Fruit fly (Drosophila melanogaster) whole organism, embryonic: ENCODE results near the gene flr.

Experiments used
- CG10147 ChIP-seq: fragments of 200-800 bp; sonication (Bioruptor generic); optimal IDR thresholded peaks from 2 replicates; lab custom pipeline; 2019; ENCODE audit warnings: missing biosample characterization, mild to moderate bottlenecking, missing genetic modification characterization, moderate library complexity
- CG1024 ChIP-seq: fragments of 200-800 bp; sonication (Bioruptor generic); IDR thresholded peaks from 2 replicates; pipeline ENCODE4 v1.3.6; 2022; ENCODE audit warnings: missing biosample characterization, missing genetic modification characterization
- CG10462 ChIP-seq: fragments of 200-800 bp; sonication (Bioruptor generic); optimal IDR thresholded peaks from 2 replicates; lab custom pipeline; 2016; ENCODE audit warnings: missing biosample characterization, missing genetic modification characterization
- CG11398 ChIP-seq: fragments of 200-800 bp; sonication (Bioruptor generic); optimal IDR thresholded peaks from 2 replicates; lab custom pipeline; 2016; ENCODE audit warnings: missing biosample characterization, missing genetic modification characterization
- CG11456 ChIP-seq: fragments of 200-800 bp; sonication (Bioruptor generic); IDR thresholded peaks from 3 replicates; pipeline ENCODE4 v1.3.6; 2022; ENCODE audit warnings: missing biosample characterization, missing genetic modification characterization
- CG11723 ChIP-seq: fragments of 200-800 bp; sonication (Bioruptor generic); optimal IDR thresholded peaks from 2 replicates; lab custom pipeline; 2017; ENCODE audit warnings: missing biosample characterization, mild to moderate bottlenecking, missing genetic modification characterization
- CG1233 ChIP-seq: fragments of 200-800 bp; sonication (Bioruptor generic); optimal IDR thresholded peaks from 4 replicates; lab custom pipeline; 2018; ENCODE audit warnings: missing biosample characterization, mild to moderate bottlenecking, missing genetic modification characterization
- CG15011 ChIP-seq: fragments of 200-800 bp; sonication (Bioruptor generic); optimal IDR thresholded peaks from 3 replicates; lab custom pipeline; 2018; ENCODE audit warnings: missing biosample characterization, mild to moderate bottlenecking, missing genetic modification characterization
- CG17359 ChIP-seq: fragments of 200-800 bp; sonication (Bioruptor generic); optimal IDR thresholded peaks from 3 replicates; lab custom pipeline; 2018; ENCODE audit warnings: missing biosample characterization, mild to moderate bottlenecking, missing genetic modification characterization, moderate library complexity
- CG18011 ChIP-seq: fragments of 200-800 bp; sonication (Bioruptor generic); optimal IDR thresholded peaks from 2 replicates; lab custom pipeline; 2017; ENCODE audit warnings: missing biosample characterization, missing genetic modification characterization, mild to moderate bottlenecking, moderate library complexity, missing genotype
- CG2875 ChIP-seq: fragments of 200-800 bp; sonication (Bioruptor generic); optimal IDR thresholded peaks from 2 replicates; lab custom pipeline; 2017; ENCODE audit warnings: missing biosample characterization, mild to moderate bottlenecking, missing genetic modification characterization, missing genetic modification reagents
- CG30403 ChIP-seq: fragments of 200-800 bp; sonication (Bioruptor generic); optimal IDR thresholded peaks from 3 replicates; lab custom pipeline; 2016; ENCODE audit warnings: missing biosample characterization, missing genetic modification characterization
- CG31365 ChIP-seq: fragments of 200-800 bp; sonication (Bioruptor generic); optimal IDR thresholded peaks from 2 replicates; lab custom pipeline; 2018; ENCODE audit warnings: missing biosample characterization, mild to moderate bottlenecking, missing genetic modification characterization
- CG34224 ChIP-seq: fragments of 200-800 bp; sonication (Bioruptor generic); IDR thresholded peaks from 3 replicates; pipeline ENCODE4 v1.3.6; 2022; ENCODE audit warnings: missing biosample characterization, missing genetic modification characterization; ENCODE audit not compliant: partially characterized antibody
- CG34376 ChIP-seq: fragments of 200-800 bp; sonication (Bioruptor generic); optimal IDR thresholded peaks from 2 replicates; lab custom pipeline; 2018; ENCODE audit warnings: missing biosample characterization, mild to moderate bottlenecking, missing genetic modification characterization
- CG4360 ChIP-seq: fragments of 200-800 bp; sonication (Bioruptor generic); IDR thresholded peaks from 2 replicates; pipeline ENCODE4 v1.3.6; 2022; ENCODE audit warnings: missing biosample characterization, missing genetic modification characterization
- CG4404 ChIP-seq: fragments of 200-800 bp; sonication (Bioruptor generic); IDR thresholded peaks from 2 replicates; pipeline ENCODE4 v1.3.6; 2022; ENCODE audit warnings: missing biosample characterization, missing genetic modification characterization
- CG5245 ChIP-seq: fragments of 200-800 bp; sonication (Bioruptor generic); optimal IDR thresholded peaks from 3 replicates; lab custom pipeline; 2016; ENCODE audit warnings: missing biosample characterization, missing genetic modification characterization
- CG6683 ChIP-seq: fragments of 200-800 bp; sonication (Bioruptor generic); optimal IDR thresholded peaks from 2 replicates; lab custom pipeline; 2017; ENCODE audit warnings: missing biosample characterization, mild to moderate bottlenecking, missing genetic modification characterization, missing genetic modification reagents
- CG6689 ChIP-seq: fragments of 200-800 bp; sonication (Bioruptor generic); IDR thresholded peaks from 2 replicates; pipeline ENCODE4 v1.3.6; 2022; ENCODE audit warnings: missing biosample characterization, missing genetic modification characterization
- CG7963 ChIP-seq: fragments of 200-800 bp; sonication (Bioruptor generic); IDR thresholded peaks from 3 replicates; pipeline ENCODE4 v1.3.6; 2022; ENCODE audit warnings: missing biosample characterization, missing genetic modification characterization; ENCODE audit not compliant: partially characterized antibody
- CG9797 ChIP-seq: fragments of 200-800 bp; sonication (Bioruptor generic); optimal IDR thresholded peaks from 3 replicates; lab custom pipeline; 2018; ENCODE audit warnings: missing biosample characterization, mild to moderate bottlenecking, missing genetic modification characterization
- CG9876 ChIP-seq: fragments of 200-800 bp; sonication (Bioruptor generic); optimal IDR thresholded peaks from 2 replicates; lab custom pipeline; 2016; ENCODE audit warnings: missing biosample characterization, missing genetic modification characterization
- Camta ChIP-seq: fragments of 200-800 bp; sonication (Bioruptor generic); optimal IDR thresholded peaks from 2 replicates; lab custom pipeline; 2016; ENCODE audit warnings: missing biosample characterization, missing genetic modification characterization
- HmgD ChIP-seq: fragments of 200-800 bp; sonication (Bioruptor generic); optimal IDR thresholded peaks from 3 replicates; lab custom pipeline; 2016; ENCODE audit warnings: missing biosample characterization, missing genetic modification characterization
- MBD-R2 ChIP-seq: fragments of 200-800 bp; sonication (Bioruptor generic); IDR thresholded peaks from 2 replicates; pipeline ENCODE4 v1.3.6; 2022; ENCODE audit warnings: missing biosample characterization, missing genetic modification characterization
- Nf-YC ChIP-seq: fragments of 200-800 bp; optimal IDR thresholded peaks from 3 replicates; lab custom pipeline; 2019; ENCODE audit warnings: missing biosample characterization, mild to moderate bottlenecking, missing genetic modification characterization, moderate library complexity
- Sry-δ ChIP-seq: fragments of 200-800 bp; sonication (Bioruptor generic); optimal IDR thresholded peaks from 2 replicates; lab custom pipeline; 2016; ENCODE audit warnings: missing biosample characterization, missing genetic modification characterization
- abd-A ChIP-seq: fragments of 200-800 bp; sonication (Bioruptor generic); optimal IDR thresholded peaks from 3 replicates; lab custom pipeline; 2019; ENCODE audit warnings: missing biosample characterization, mild to moderate bottlenecking, missing genetic modification characterization, moderate library complexity
- aop ChIP-seq: fragments of 200-800 bp; sonication (Bioruptor generic); IDR thresholded peaks from 2 replicates; pipeline ENCODE4 v1.3.6; 2022; ENCODE audit warnings: missing biosample characterization, missing genetic modification characterization
- bcd ChIP-seq: fragments of 200-800 bp; sonication (Bioruptor generic); optimal IDR thresholded peaks from 2 replicates; lab custom pipeline; 2017; ENCODE audit warnings: missing biosample characterization, mild to moderate bottlenecking, missing genetic modification characterization
- cas ChIP-seq: fragments of 200-800 bp; sonication (Bioruptor generic); IDR thresholded peaks from 2 replicates; pipeline ENCODE4 v1.3.6; 2022; ENCODE audit warnings: missing biosample characterization, missing genetic modification characterization
- corto ChIP-seq: fragments of 200-800 bp; sonication (Bioruptor generic); optimal IDR thresholded peaks from 2 replicates; lab custom pipeline; 2016; ENCODE audit warnings: missing biosample characterization, mild to moderate bottlenecking, missing genetic modification characterization, moderate library complexity
- cwo ChIP-seq: fragments of 200-800 bp; sonication (Bioruptor generic); optimal IDR thresholded peaks from 3 replicates; lab custom pipeline; 2017; ENCODE audit warnings: missing biosample characterization, missing genetic modification characterization, mild to moderate bottlenecking, moderate library complexity, missing genetic modification reagents
- exex ChIP-seq: fragments of 200-800 bp; sonication (Bioruptor generic); optimal IDR thresholded peaks from 4 replicates; lab custom pipeline; 2018; ENCODE audit warnings: missing biosample characterization, mild to moderate bottlenecking, missing genetic modification characterization, moderate library complexity
- grn ChIP-seq: fragments of 200-800 bp; sonication (Bioruptor generic); optimal IDR thresholded peaks from 3 replicates; lab custom pipeline; 2017; ENCODE audit warnings: missing biosample characterization, missing genetic modification characterization
- gsb-n ChIP-seq: fragments of 200-800 bp; sonication (Bioruptor generic); optimal IDR thresholded peaks from 3 replicates; lab custom pipeline; 2018; ENCODE audit warnings: missing biosample characterization, mild to moderate bottlenecking, missing genetic modification characterization
- hb ChIP-seq: fragments of 200-800 bp; sonication (Bioruptor generic); IDR thresholded peaks from 3 replicates; pipeline ENCODE4 v1.3.6; 2022; ENCODE audit warnings: missing biosample characterization, missing genetic modification characterization; ENCODE audit not compliant: partially characterized antibody
- kah ChIP-seq: fragments of 200-800 bp; sonication (Bioruptor generic); optimal IDR thresholded peaks from 2 replicates; lab custom pipeline; 2018; ENCODE audit warnings: missing biosample characterization, mild to moderate bottlenecking, missing genetic modification characterization
- lmd ChIP-seq: fragments of 200-800 bp; sonication (Bioruptor generic); IDR thresholded peaks from 2 replicates; pipeline ENCODE4 v1.3.6; 2022; ENCODE audit warnings: missing biosample characterization, missing genetic modification characterization
- maf-S ChIP-seq: fragments of 200-800 bp; sonication (Bioruptor generic); optimal IDR thresholded peaks from 2 replicates; lab custom pipeline; 2016; ENCODE audit warnings: missing biosample characterization, missing genetic modification characterization
- odd ChIP-seq: fragments of 200-800 bp; sonication (Bioruptor generic); optimal IDR thresholded peaks from 2 replicates; lab custom pipeline; 2017; ENCODE audit warnings: missing biosample characterization, mild to moderate bottlenecking, missing genetic modification characterization
- onecut ChIP-seq: fragments of 200-800 bp; sonication (Bioruptor generic); IDR thresholded peaks from 2 replicates; pipeline ENCODE4 v1.3.6; 2022; ENCODE audit warnings: missing biosample characterization, missing genetic modification characterization
- p53 ChIP-seq: fragments of 200-800 bp; sonication (Bioruptor generic); optimal IDR thresholded peaks from 2 replicates; lab custom pipeline; 2016; ENCODE audit warnings: missing biosample characterization, missing genetic modification characterization
- peb ChIP-seq: fragments of 200-800 bp; sonication (Bioruptor generic); IDR thresholded peaks from 2 replicates; pipeline ENCODE4 v1.3.6; 2022; ENCODE audit warnings: missing biosample characterization, missing genetic modification characterization
- phol ChIP-seq: fragments of 200-800 bp; sonication (Bioruptor generic); optimal IDR thresholded peaks from 3 replicates; lab custom pipeline; 2018; ENCODE audit warnings: missing biosample characterization, mild to moderate bottlenecking, missing genetic modification characterization, moderate library complexity
- sob ChIP-seq: fragments of 200-800 bp; sonication (Bioruptor generic); IDR thresholded peaks from 2 replicates; pipeline ENCODE4 v1.3.6; 2022; ENCODE audit warnings: missing biosample characterization, missing genetic modification characterization
- tll ChIP-seq, 2 experiments: fragments of 200-800 bp in 1 of 2; fragments of >200 bp in 1 of 2; sonication (Bioruptor generic) in 1 of 2; optimal IDR thresholded peaks; 2 replicates each; lab custom pipeline; 2017 to 2019; ENCODE audit warnings: missing biosample characterization in 2 of 2, missing genetic modification characterization in 2 of 2, mild to moderate bottlenecking in 1 of 2, moderate library complexity in 1 of 2
- yki ChIP-seq: fragments of >200 bp; optimal IDR thresholded peaks from 3 replicates; lab custom pipeline; 2018
- zen2 ChIP-seq: fragments of 200-800 bp; sonication (Bioruptor generic); IDR thresholded peaks from 3 replicates; pipeline ENCODE4 v1.3.6; 2022; ENCODE audit warnings: missing biosample characterization, missing genetic modification characterization; ENCODE audit not compliant: partially characterized antibody

The flr gene

DNA sequence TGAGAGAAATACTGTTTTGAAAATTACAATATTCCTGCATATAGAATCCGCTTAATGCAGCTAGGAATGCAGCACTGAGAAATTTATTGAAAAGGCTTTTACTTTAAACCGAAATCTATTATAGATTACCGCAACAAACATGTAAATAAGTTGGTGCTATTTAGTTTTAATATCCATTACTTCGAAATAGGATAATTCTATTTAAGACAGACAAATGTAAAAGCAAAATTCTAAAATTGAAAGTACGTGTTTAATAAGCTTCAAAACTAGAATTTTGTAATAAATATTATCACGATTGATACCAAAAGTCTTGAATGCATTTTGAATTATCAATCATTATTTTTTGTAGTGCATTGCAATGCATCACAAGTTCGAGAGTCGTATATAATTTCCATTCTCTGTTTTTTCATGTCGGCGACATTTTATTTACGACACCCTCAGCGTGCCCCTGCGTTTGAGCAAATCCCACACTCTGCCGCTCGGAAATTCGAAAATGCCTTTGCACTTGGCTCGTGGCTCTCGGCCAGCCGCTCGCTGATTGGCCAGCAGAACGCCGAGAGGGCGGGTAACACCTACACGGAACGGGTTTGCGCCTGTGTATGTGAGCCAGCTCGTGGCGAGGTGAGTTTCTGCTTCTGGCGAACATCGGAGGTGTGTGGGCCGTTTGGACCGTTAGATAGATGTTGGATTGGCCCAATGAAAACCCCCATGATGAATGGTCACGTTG lies 9.3 kb upstream of the flr start (continued):
- no peak for TF ChIP-seq CG9876
- no peak for TF ChIP-seq CG9797
- TF ChIP-seq corto (GFP tag; lab: Kevin White, UChicago): no peak
- no peak for TF ChIP-seq CG2875 (GFP tag; lab: Kevin White, UChicago)
- peak; percentile 98 for TF ChIP-seq Nf-YC (tag; lab: Kevin White, UChicago)
- TF ChIP-seq onecut (GFP tag; lab: Robert Waterston, UW): no peak
- no peak for TF ChIP-seq hb (GFP tag; lab: Robert Waterston, UW)
- no peak for TF ChIP-seq CG11398 (GFP tag; lab: Kevin White, UChicago)
- no peak for TF ChIP-seq cas (GFP tag; lab: Robert Waterston, UW)
- no peak for TF ChIP-seq CG1024 (GFP tag; lab: Robert Waterston, UW)
- TF ChIP-seq exex (tag; lab: Kevin White, UChicago): no peak
- TF ChIP-seq grn (GFP tag; lab: Kevin White, UChicago): no peak
- TF ChIP-seq CG15011 (GFP tag; lab: Kevin White, UChicago): no peak
- no peak for TF ChIP-seq MBD-R2 (GFP tag; lab: Robert Waterston, UW)
- TF ChIP-seq odd (GFP tag; lab: Kevin White, UChicago): no peak
- no peak for TF ChIP-seq CG5245
- TF ChIP-seq phol (tag; lab: Kevin White, UChicago): peak; percentile 67
- TF ChIP-seq HmgD (GFP tag; lab: Kevin White, UChicago): no peak
- no peak for TF ChIP-seq CG11456
- no peak for TF ChIP-seq cwo (GFP tag; lab: Kevin White, UChicago)
- no peak for TF ChIP-seq CG11723
- TF ChIP-seq CG7963 (GFP tag; lab: Robert Waterston, UW): no peak
- no peak for TF ChIP-seq aop (GFP tag; lab: Robert Waterston, UW)
- peak; percentile 21 for TF ChIP-seq bcd (GFP tag; lab: Kevin White, UChicago)
- TF ChIP-seq CG6689 (GFP tag; lab: Robert Waterston, UW): peak; percentile 48
- no peak for TF ChIP-seq tll (GFP tag; optimal IDR thresholded peaks at IDR 0.05; lab: Kevin White, UChicago)
- TF ChIP-seq CG18011 (GFP tag; lab: Kevin White, UChicago): no peak
- no peak for TF ChIP-seq p53 (GFP tag; lab: Kevin White, UChicago)
- peak; percentile 19 for TF ChIP-seq CG30403 (GFP tag; lab: Kevin White, UChicago)
- no peak for TF ChIP-seq CG31365 (tag; lab: Kevin White, UChicago)
- peak; percentile 46 for TF ChIP-seq CG4404 (GFP tag; lab: Robert Waterston, UW)
- TF ChIP-seq Camta (GFP tag; lab: Kevin White, UChicago): no peak
- no peak for TF ChIP-seq CG6683 (GFP tag; lab: Kevin White, UChicago)
- peak; percentile 6 for TF ChIP-seq gsb-n (tag; lab: Kevin White, UChicago)
- no peak for TF ChIP-seq CG10147
- TF ChIP-seq CG10462 (GFP tag; lab: Kevin White, UChicago): no peak
- no peak for TF ChIP-seq zen2
- no peak for TF ChIP-seq peb
- no peak for TF ChIP-seq CG34224
- TF ChIP-seq Sry-δ (GFP tag; lab: Kevin White, UChicago): no peak
- TF ChIP-seq CG1233 (GFP tag; lab: Kevin White, UChicago): no peak
- TF ChIP-seq sob: no peak
- TF ChIP-seq abd-A (tag; lab: Kevin White, UChicago): no peak
- TF ChIP-seq CG4360: no peak
- TF ChIP-seq maf-S (GFP tag; lab: Kevin White, UChicago): no peak
- no peak for TF ChIP-seq CG17359 (tag; lab: Kevin White, UChicago)
- TF ChIP-seq CG34376 (GFP tag; lab: Kevin White, UChicago): no peak
- TF ChIP-seq lmd (GFP tag; lab: Robert Waterston, UW): no peak; the same call in 1 of the 2 replicates
- no peak for TF ChIP-seq kah (GFP tag; lab: Kevin White, UChicago)
- TF ChIP-seq yki: no peak
